Worm (Caenorhabditis elegans) whole organism, mixed stage, embryonic: ENCODE data around the gene F08G2.7.
A peak's percentile ranks its signal among the peaks of the same experiment; 100 is the strongest.

ENCODE experiments used
- bed-3 ChIP-seq: fragments of 200-800 bp; sonication (Bioruptor generic); optimal IDR thresholded peaks from 3 replicates; lab custom pipeline; 2018; ENCODE audit warnings: mild to moderate bottlenecking, missing genetic modification characterization, moderate library complexity, missing compliant biosample characterization
- blmp-1 ChIP-seq: fragments of 150-350 bp; optimal IDR thresholded peaks from 2 replicates; lab custom pipeline; 2014; ENCODE audit warnings: missing biosample characterization, missing genetic modification characterization
- ceh-39 ChIP-seq: fragments of 150-350 bp; optimal IDR thresholded peaks from 2 replicates; lab custom pipeline; 2014; ENCODE audit warnings: missing biosample characterization, missing genetic modification characterization
- ceh-43 ChIP-seq: fragments of 200-800 bp; sonication (Bioruptor generic); optimal IDR thresholded peaks from 2 replicates; lab custom pipeline; 2018; ENCODE audit warnings: mild to moderate bottlenecking, missing genetic modification characterization, moderate library complexity, missing compliant biosample characterization
- ceh-83 ChIP-seq: fragments of 200-800 bp; sonication (Bioruptor generic); optimal IDR thresholded peaks from 2 replicates; lab custom pipeline; 2018; ENCODE audit warnings: mild to moderate bottlenecking, missing genetic modification characterization, missing compliant biosample characterization
- ces-1 ChIP-seq: fragments of 150-350 bp; optimal IDR thresholded peaks from 2 replicates; lab custom pipeline; 2014; ENCODE audit warnings: missing biosample characterization, missing genetic modification reagents, missing genetic modification characterization
- cnd-1 ChIP-seq: fragments of 200-800 bp; sonication (Bioruptor generic); optimal IDR thresholded peaks from 2 replicates; lab custom pipeline; 2018; ENCODE audit warnings: mild to moderate bottlenecking, missing genetic modification characterization, missing compliant biosample characterization
- drap-1 ChIP-seq: fragments of 200-800 bp; sonication (Bioruptor generic); optimal IDR thresholded peaks from 3 replicates; lab custom pipeline; 2018; ENCODE audit warnings: mild to moderate bottlenecking, missing genetic modification characterization, missing compliant biosample characterization
- elt-1 ChIP-seq: sonication (generic microtip); optimal IDR thresholded peaks from 2 replicates; lab custom pipeline; 2017; ENCODE audit warnings: missing genetic modification characterization, mild to moderate bottlenecking, missing compliant biosample characterization, antibody characterized with exemption, moderate library complexity, borderline replicate concordance; ENCODE audit not compliant: insufficient read depth
- elt-3 ChIP-seq: fragments of 150-350 bp; optimal IDR thresholded peaks from 2 replicates; lab custom pipeline; 2014; ENCODE audit warnings: missing biosample characterization, missing genetic modification characterization
- flh-1 ChIP-seq: fragments of 200-800 bp; sonication (Bioruptor generic); optimal IDR thresholded peaks from 2 replicates; lab custom pipeline; 2018; ENCODE audit warnings: mild to moderate bottlenecking, missing genetic modification characterization, moderate library complexity, missing compliant biosample characterization
- ham-2 ChIP-seq: fragments of 200-800 bp; sonication (Bioruptor generic); optimal IDR thresholded peaks from 2 replicates; lab custom pipeline; 2018; ENCODE audit warnings: mild to moderate bottlenecking, missing genetic modification characterization, missing compliant biosample characterization
- hlh-1 ChIP-seq: fragments of 150-350 bp; optimal IDR thresholded peaks from 2 replicates; lab custom pipeline; 2014; ENCODE audit warnings: missing biosample characterization, missing genetic modification reagents, missing genetic modification characterization
- lin-13 ChIP-seq: fragments of 150-350 bp; optimal IDR thresholded peaks from 2 replicates; lab custom pipeline; 2014; ENCODE audit warnings: missing biosample characterization, missing genetic modification characterization
- lin-32 ChIP-seq: fragments of 200-800 bp; sonication (Bioruptor generic); optimal IDR thresholded peaks from 2 replicates; lab custom pipeline; 2018; ENCODE audit warnings: mild to moderate bottlenecking, missing genetic modification characterization, missing compliant biosample characterization
- lsy-2 ChIP-seq: fragments of 150-350 bp; optimal IDR thresholded peaks from 2 replicates; lab custom pipeline; 2014; ENCODE audit warnings: missing biosample characterization, missing genetic modification characterization
- mab-5 ChIP-seq: fragments of 150-350 bp; optimal IDR thresholded peaks from 2 replicates; lab custom pipeline; 2014; ENCODE audit warnings: missing biosample characterization, missing genetic modification characterization
- mep-1 ChIP-seq: fragments of 150-350 bp; optimal IDR thresholded peaks from 2 replicates; lab custom pipeline; 2017; ENCODE audit warnings: missing biosample characterization, missing genetic modification reagents, missing genetic modification characterization, inconsistent platforms
- mls-2 ChIP-seq: sonication (generic microtip); optimal IDR thresholded peaks from 2 replicates; lab custom pipeline; 2016; ENCODE audit warnings: mild to moderate bottlenecking, missing genetic modification characterization, moderate library complexity, missing compliant biosample characterization
- nhr-2 ChIP-seq: fragments of 150-350 bp; optimal IDR thresholded peaks from 2 replicates; lab custom pipeline; 2014; ENCODE audit warnings: missing biosample characterization, missing genetic modification characterization
- nhr-237 ChIP-seq: fragments of 150-350 bp; optimal IDR thresholded peaks from 2 replicates; lab custom pipeline; 2014; ENCODE audit warnings: missing biosample characterization, missing genetic modification characterization
- nhr-28 ChIP-seq: fragments of 150-350 bp; optimal IDR thresholded peaks from 2 replicates; lab custom pipeline; 2014; ENCODE audit warnings: missing biosample characterization, missing genetic modification characterization
- nhr-76 ChIP-seq: sonication (generic microtip); optimal IDR thresholded peaks from 2 replicates; lab custom pipeline; 2017; ENCODE audit warnings: missing biosample characterization, missing genetic modification characterization
- pha-4 ChIP-seq: fragments of 150-350 bp; optimal IDR thresholded peaks from 2 replicates; lab custom pipeline; 2018; ENCODE audit warnings: missing biosample characterization, missing genetic modification reagents, missing genetic modification characterization
- sem-2 ChIP-seq: fragments of 200-800 bp; sonication (Bioruptor generic); optimal IDR thresholded peaks from 2 replicates; lab custom pipeline; 2018; ENCODE audit warnings: mild to moderate bottlenecking, missing genetic modification characterization, missing compliant biosample characterization
- snpc-4 ChIP-seq: fragments of 150-350 bp; optimal IDR thresholded peaks from 2 replicates; lab custom pipeline; 2014; ENCODE audit warnings: missing biosample characterization, missing genetic modification characterization
- sptf-1 ChIP-seq: sonication (generic microtip); optimal IDR thresholded peaks from 2 replicates; lab custom pipeline; 2017; ENCODE audit warnings: mild to moderate bottlenecking, missing genetic modification characterization, moderate library complexity, missing compliant biosample characterization
- tbx-8 ChIP-seq: fragments of 200-800 bp; sonication (Bioruptor generic); optimal IDR thresholded peaks from 2 replicates; lab custom pipeline; 2018; ENCODE audit warnings: mild to moderate bottlenecking, missing genetic modification characterization, moderate library complexity, missing compliant biosample characterization
- unc-120 ChIP-seq: sonication (generic microtip); optimal IDR thresholded peaks from 2 replicates; lab custom pipeline; 2017; ENCODE audit warnings: missing genetic modification characterization, missing compliant biosample characterization; ENCODE audit not compliant: poor library complexity, severe bottlenecking
- unc-62 ChIP-seq: fragments of 150-350 bp; optimal IDR thresholded peaks from 2 replicates; lab custom pipeline; 2014; ENCODE audit warnings: missing biosample characterization, missing genetic modification reagents, missing genetic modification characterization
- zip-8 ChIP-seq: fragments of 150-350 bp; optimal IDR thresholded peaks from 2 replicates; lab custom pipeline; 2014; ENCODE audit warnings: missing biosample characterization, missing genetic modification characterization
- ztf-11 ChIP-seq: fragments of 150-350 bp; optimal IDR thresholded peaks from 2 replicates; lab custom pipeline; 2014; ENCODE audit warnings: missing biosample characterization, missing genetic modification characterization

F08G2.7 gene

ce11 chrII:13877994-13878393 is 37.0 kb upstream of the F08G2.7 start:
- no peak for TF ChIP-seq ces-1 (GFP tag; lab: Kevin White, UChicago)
- TF ChIP-seq mls-2 (tag; lab: Kevin White, UChicago) = no peak
- no peak for TF ChIP-seq bed-3 (GFP tag; lab: Kevin White, UChicago)
- TF ChIP-seq nhr-28 (tag; lab: Kevin White, UChicago) = no peak
- no peak for TF ChIP-seq hlh-1 (tag; lab: Kevin White, UChicago)
- no peak for TF ChIP-seq mep-1 (tag; lab: Kevin White, UChicago)
- no peak for TF ChIP-seq lsy-2
- no peak for TF ChIP-seq nhr-237 (tag; lab: Kevin White, UChicago)
- TF ChIP-seq mab-5 = no peak
- no peak for TF ChIP-seq unc-62 (GFP tag; lab: Kevin White, UChicago)
- no peak for TF ChIP-seq unc-120 (tag; lab: Kevin White, UChicago)
- TF ChIP-seq lin-32 = no peak
- no peak for TF ChIP-seq ztf-11 (tag; lab: Kevin White, UChicago)
- no peak for TF ChIP-seq cnd-1 (tag; lab: Kevin White, UChicago)
- TF ChIP-seq tbx-8 (GFP tag; lab: Kevin White, UChicago) = no peak
- no peak for TF ChIP-seq nhr-2 (tag; lab: Kevin White, UChicago)
- no peak for TF ChIP-seq ham-2
- TF ChIP-seq ceh-43 = no peak
- TF ChIP-seq, all 35 proteins: peak for 0

- no peak for TF ChIP-seq lsy-2
- TF ChIP-seq elt-1 = no peak
- no peak for TF ChIP-seq nhr-28 (tag; lab: Kevin White, UChicago)
Observed at ce11 chrII:13875734-13876133, 34.8 kb upstream of the F08G2.7 start, which contains the start of gene ing-3. ing-3 (plus strand) TSS chrII:13876034.

- TF ChIP-seq lin-13 (peak; percentile 72), hlh-1 (tag; lab: Kevin White, UChicago) (peak; percentile 12), unc-120 (tag; lab: Kevin White, UChicago) (peak; percentile 55), ceh-83 (GFP tag; lab: Kevin White, UChicago) (no peak), mls-2 (tag; lab: Kevin White, UChicago) (peak; percentile 75), ham-2 (no peak), mep-1 (tag; lab: Kevin White, UChicago) (peak; percentile 90), blmp-1 (tag; lab: Kevin White, UChicago) (no peak), ces-1 (GFP tag; lab: Kevin White, UChicago) (peak; percentile 94), nhr-2 (tag; lab: Kevin White, UChicago) (peak; percentile 23), bed-3 (GFP tag; lab: Kevin White, UChicago) (no peak), mab-5 (peak; percentile 82), snpc-4 (tag; lab: Kevin White, UChicago) (no peak), ceh-39 (tag; lab: Kevin White, UChicago) (peak; percentile 91), nhr-237 (tag; lab: Kevin White, UChicago) (peak; percentile 84), pha-4 (peak; percentile 94), sptf-1 (tag; lab: Kevin White, UChicago) (peak; percentile 19), ceh-43 (no peak), ztf-11 (tag; lab: Kevin White, UChicago) (peak; percentile 4), zip-8 (tag; lab: Kevin White, UChicago) (no peak), lsy-2 (peak; percentile 100)
Observed at ce11 chrII:13872191-13872889, 31.4 kb upstream of the F08G2.7 start, which contains the start of the genes cup-14 and ndub-8. cup-14 (minus strand) TSS chrII:13872241. ndub-8 (plus strand) TSS chrII:13872869.

ce11 chrII:13862453-13862852 is 21.5 kb upstream of the F08G2.7 start:
- TF ChIP-seq ceh-83 (GFP tag; lab: Kevin White, UChicago) (no peak), flh-1 (GFP tag; lab: Kevin White, UChicago) (no peak), unc-62 (GFP tag; lab: Kevin White, UChicago) (no peak), drap-1 (GFP tag; lab: Kevin White, UChicago) (no peak), nhr-76 (tag; lab: Kevin White, UChicago) (no peak), ztf-11 (tag; lab: Kevin White, UChicago) (no peak), tbx-8 (GFP tag; lab: Kevin White, UChicago) (no peak), mab-5 (no peak), elt-1 (no peak), nhr-28 (tag; lab: Kevin White, UChicago) (no peak), sptf-1 (tag; lab: Kevin White, UChicago) (no peak), ceh-39 (tag; lab: Kevin White, UChicago) (no peak), sem-2 (no peak), lin-32 (no peak), elt-3 (tag; lab: Kevin White, UChicago) (no peak), nhr-2 (tag; lab: Kevin White, UChicago) (no peak)
